Worm (Caenorhabditis elegans) whole organism, midembryonic: ENCODE measurements around the gene rbm-22.

Experiments used
- T22C8.4 ChIP-seq: fragments of 200-800 bp; sonication (Bioruptor generic); IDR thresholded peaks from 2 replicates; pipeline ENCODE4 v1.3.6; 2022; ENCODE audit warnings: missing genetic modification characterization, missing compliant biosample characterization
- cog-1 ChIP-seq: sonication (generic microtip); optimal IDR thresholded peaks from 2 replicates; lab custom pipeline; 2016; ENCODE audit warnings: missing genetic modification characterization, missing compliant biosample characterization
- flt-1 ChIP-seq: fragments of 200-800 bp; sonication (Bioruptor generic); IDR thresholded peaks from 2 replicates; pipeline ENCODE4 v1.3.6; 2022; ENCODE audit warnings: missing genetic modification characterization, missing compliant biosample characterization
- klf-2 ChIP-seq: fragments of 200-800 bp; sonication (Bioruptor generic); conservative IDR thresholded peaks from 2 replicates; pipeline ENCODE4 v1.3.6; 2022; ENCODE audit warnings: missing genetic modification reagents, missing genetic modification characterization, missing compliant biosample characterization
- med-1 ChIP-seq: sonication (generic microtip); optimal IDR thresholded peaks from 2 replicates; lab custom pipeline; 2017; ENCODE audit warnings: missing genetic modification characterization, mild to moderate bottlenecking, missing compliant biosample characterization, antibody characterized with exemption, missing genetic modification reagents; ENCODE audit not compliant: insufficient read depth
- ref-1 ChIP-seq: fragments of 200-800 bp; sonication (Bioruptor generic); conservative IDR thresholded peaks from 2 replicates; pipeline ENCODE4 v1.3.6; 2022; ENCODE audit warnings: missing genetic modification reagents, missing genetic modification characterization, missing compliant biosample characterization
- tab-1 ChIP-seq: fragments of 200-800 bp; sonication (Bioruptor generic); IDR thresholded peaks from 2 replicates; pipeline ENCODE4 v1.3.6; 2022; ENCODE audit warnings: missing genetic modification characterization, missing compliant biosample characterization
- ztf-23 ChIP-seq: fragments of 200-800 bp; sonication (Bioruptor generic); IDR thresholded peaks from 2 replicates; pipeline ENCODE4 v1.3.6; 2022; ENCODE audit warnings: missing genetic modification reagents, missing genetic modification characterization, missing compliant biosample characterization
- ztf-29 ChIP-seq: fragments of 200-800 bp; sonication (Bioruptor generic); IDR thresholded peaks from 2 replicates; pipeline ENCODE4 v1.3.6; 2022; ENCODE audit warnings: missing genetic modification reagents, missing genetic modification characterization, missing compliant biosample characterization

Gene rbm-22

ce11 chrIV:10861102-10861501, at the start of gene rbm-22:
TSS of gene rbm-22 (plus strand) at chrIV:10861402.
- TF ChIP-seq med-1 = no peak
- TF ChIP-seq T22C8.4 (GFP tag; lab: Robert Waterston, UW) = peak; percentile 56; the same call in 1 of the 2 replicates

ce11 chrIV:10812099-10812498, 49.1 kb upstream of the rbm-22 start, which contains the start of gene miz-1:
TSS of gene miz-1 (plus strand) at chrIV:10812399.
- TF ChIP-seq ref-1 (GFP tag; lab: Robert Waterston, UW) (no peak), cog-1 (tag; lab: Kevin White, UChicago) (no peak), T22C8.4 (GFP tag; lab: Robert Waterston, UW) (no peak), flt-1 (GFP tag; lab: Robert Waterston, UW) (no peak), ztf-23 (GFP tag; lab: Robert Waterston, UW) (no peak), tab-1 (GFP tag; lab: Robert Waterston, UW) (no peak)

- TF ChIP-seq ref-1 (GFP tag; lab: Robert Waterston, UW) (no peak), klf-2 (no peak), ztf-23 (GFP tag; lab: Robert Waterston, UW) (no peak), flt-1 (GFP tag; lab: Robert Waterston, UW) (no peak), med-1 (no peak), cog-1 (tag; lab: Kevin White, UChicago) (no peak), tab-1 (GFP tag; lab: Robert Waterston, UW) (no peak), T22C8.4 (GFP tag; lab: Robert Waterston, UW) (no peak), ztf-29 (no peak)
These were observed 45.3 kb upstream of the rbm-22 start for ce11 chrIV:10815950-10816349.

DNA sequence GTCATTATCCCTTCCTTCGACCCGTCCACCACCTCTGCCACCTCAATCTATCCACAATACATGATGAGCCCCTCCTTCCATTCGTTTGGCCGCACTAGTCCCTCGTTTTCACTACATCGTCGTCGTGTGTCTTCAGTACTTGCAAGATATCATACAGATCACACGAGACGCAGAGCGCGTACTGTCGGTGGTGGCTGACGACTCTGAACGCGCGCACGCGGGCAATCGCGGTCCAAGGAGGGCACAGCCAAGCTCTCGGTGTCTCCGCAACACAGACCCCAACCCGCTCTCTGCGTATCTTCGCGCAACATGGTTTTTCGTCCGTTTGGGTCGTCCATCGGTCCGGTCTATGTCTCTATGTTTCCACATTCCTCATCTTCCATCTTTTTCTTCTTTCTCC, 44.2 kb upstream of the rbm-22 start:
- TF ChIP-seq tab-1 (GFP tag; lab: Robert Waterston, UW) (peak; percentile 74), flt-1 (GFP tag; lab: Robert Waterston, UW) (peak; percentile 54; the same call in 1 of the 2 replicates), cog-1 (tag; lab: Kevin White, UChicago) (peak; percentile 58), ref-1 (GFP tag; lab: Robert Waterston, UW) (no peak), ztf-23 (GFP tag; lab: Robert Waterston, UW) (0 out of 2 replicates have a peak, but pooled peaks have one; percentile 33), klf-2 (no peak)

- TF ChIP-seq klf-2 = 0 out of 2 replicates have a peak, but pooled peaks have one; percentile 15
- TF ChIP-seq T22C8.4 (GFP tag; lab: Robert Waterston, UW) = no peak
- no peak for TF ChIP-seq cog-1 (tag; lab: Kevin White, UChicago)
These were observed 42.2 kb upstream of the rbm-22 start for ce11 chrIV:10819049-10819448.

- TF ChIP-seq flt-1 (GFP tag; lab: Robert Waterston, UW) (no peak), T22C8.4 (GFP tag; lab: Robert Waterston, UW) (no peak), klf-2 (no peak), med-1 (no peak), tab-1 (GFP tag; lab: Robert Waterston, UW) (no peak)
These were observed 41.1 kb upstream of the rbm-22 start for ce11 chrIV:10820114-10820513.

DNA sequence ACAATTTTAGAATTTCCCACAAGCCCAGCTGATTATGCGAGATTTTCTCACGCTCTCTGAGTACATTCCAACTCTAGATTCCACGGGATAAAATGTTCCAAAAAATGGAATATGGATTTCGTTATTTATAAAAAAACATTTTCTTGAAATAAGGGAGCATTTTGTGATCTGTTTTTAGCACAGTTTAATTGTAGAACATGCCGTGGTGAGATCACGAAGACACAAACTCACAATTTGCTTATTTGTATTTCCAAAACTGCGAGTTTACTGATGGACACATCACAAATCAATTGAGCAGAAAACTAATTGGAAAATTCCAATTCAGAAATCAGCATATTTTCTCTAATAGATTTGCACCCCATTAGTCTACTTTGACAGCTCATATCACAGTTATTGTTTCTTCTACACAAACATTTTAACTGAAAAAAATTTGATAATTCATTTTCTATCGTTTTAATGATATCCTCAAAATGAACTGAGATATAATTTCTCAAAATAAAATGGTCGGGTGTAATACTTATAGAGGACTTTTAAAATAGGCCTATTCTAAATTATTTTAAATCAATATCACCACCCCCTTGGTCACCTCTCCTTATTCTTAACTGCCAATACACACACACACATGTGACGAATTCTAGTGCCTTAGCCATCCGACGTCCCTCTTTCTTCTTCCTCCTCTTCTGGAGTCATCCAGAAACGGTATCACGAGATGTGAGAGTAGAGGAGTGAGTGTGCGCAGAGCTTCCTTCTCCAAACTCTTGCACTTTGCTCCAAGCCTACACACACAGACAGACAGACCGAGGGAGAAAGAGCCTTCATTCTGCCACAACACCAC, 40.1 kb upstream of the rbm-22 start:
- TF ChIP-seq T22C8.4 (GFP tag; lab: Robert Waterston, UW) (no peak), ztf-23 (GFP tag; lab: Robert Waterston, UW) (no peak), ztf-29 (no peak), flt-1 (GFP tag; lab: Robert Waterston, UW) (no peak), med-1 (no peak), cog-1 (tag; lab: Kevin White, UChicago) (no peak), ref-1 (GFP tag; lab: Robert Waterston, UW) (no peak), klf-2 (no peak), tab-1 (GFP tag; lab: Robert Waterston, UW) (no peak)

DNA sequence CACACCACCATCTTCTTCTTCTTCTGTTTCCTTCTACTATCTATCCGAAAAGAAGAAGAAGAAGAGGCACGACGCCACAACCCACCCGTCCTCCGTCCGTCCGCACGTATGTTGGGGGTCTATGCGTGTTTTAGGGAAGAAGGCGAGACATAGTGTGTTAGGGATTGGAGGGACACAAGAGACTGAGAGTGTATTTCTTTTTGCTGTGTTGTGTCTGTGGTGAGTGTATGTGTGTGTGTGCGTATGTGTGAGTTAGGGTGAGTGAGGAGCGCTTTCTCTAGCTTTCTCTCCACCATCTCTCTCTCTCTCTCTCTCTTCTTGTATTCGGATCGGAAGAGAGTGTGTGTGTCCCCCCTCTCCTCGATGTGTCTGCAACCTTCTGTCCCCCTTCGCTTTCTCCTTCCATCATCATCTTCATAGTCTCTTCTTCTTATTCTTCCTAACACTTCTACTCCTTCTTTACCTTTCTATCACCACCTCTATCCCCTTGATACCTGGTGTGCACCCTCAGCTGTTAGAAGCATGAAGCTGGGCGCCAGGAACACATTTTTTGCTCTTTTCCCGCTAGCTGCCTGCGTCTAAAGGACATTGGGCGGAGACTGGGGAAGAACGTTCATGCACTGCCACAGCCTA, 39.4 kb upstream of the rbm-22 start:
- TF ChIP-seq ztf-29 (peak; percentile 65), flt-1 (GFP tag; lab: Robert Waterston, UW) (peak; percentile 68; the same call in 1 of the 2 replicates), cog-1 (tag; lab: Kevin White, UChicago) (peak; percentile 91), ref-1 (GFP tag; lab: Robert Waterston, UW) (0 out of 2 replicates have a peak, but pooled peaks have one; percentile 23), ztf-23 (GFP tag; lab: Robert Waterston, UW) (no peak), T22C8.4 (GFP tag; lab: Robert Waterston, UW) (no peak), tab-1 (GFP tag; lab: Robert Waterston, UW) (no peak), med-1 (no peak), klf-2 (peak; percentile 54; the same call in 1 of the 2 replicates)

- no peak for TF ChIP-seq med-1
- TF ChIP-seq ztf-23 (GFP tag; lab: Robert Waterston, UW) = 0 out of 2 replicates have a peak, but pooled peaks have one; percentile 18
- no peak for TF ChIP-seq T22C8.4 (GFP tag; lab: Robert Waterston, UW)
- no peak for TF ChIP-seq ref-1 (GFP tag; lab: Robert Waterston, UW)
- no peak for TF ChIP-seq ztf-29
These were observed 35.8 kb upstream of the rbm-22 start for ce11 chrIV:10825383-10825782.

DNA sequence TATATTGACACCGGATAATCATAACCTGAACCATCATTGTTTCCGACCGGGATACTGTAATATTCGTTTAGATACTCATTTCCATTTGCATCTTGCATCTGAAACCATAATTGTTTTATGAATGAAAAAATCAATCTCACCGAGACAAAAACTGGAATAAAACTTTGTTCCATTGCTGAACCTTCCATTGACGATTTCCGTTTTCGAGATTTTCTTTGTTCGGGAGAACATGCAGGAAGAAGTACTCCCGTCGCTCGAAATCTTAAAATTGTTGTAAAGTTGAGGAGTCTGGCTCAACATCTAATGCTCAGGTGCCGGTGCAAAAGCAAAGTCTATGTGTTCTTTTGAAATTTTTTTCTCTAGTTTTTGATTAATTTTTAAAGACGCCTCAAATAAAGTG, 35.2 kb upstream of the rbm-22 start:
- TF ChIP-seq tab-1 (GFP tag; lab: Robert Waterston, UW) (no peak), T22C8.4 (GFP tag; lab: Robert Waterston, UW) (no peak), klf-2 (no peak), flt-1 (GFP tag; lab: Robert Waterston, UW) (no peak), ref-1 (GFP tag; lab: Robert Waterston, UW) (no peak), cog-1 (tag; lab: Kevin White, UChicago) (no peak), ztf-23 (GFP tag; lab: Robert Waterston, UW) (no peak), med-1 (no peak), ztf-29 (no peak)
